Fruit fly (Drosophila melanogaster) whole organism: ENCODE results near the gene wisp.

ENCODE experiments used
- CG8478 ChIP-seq: fragments of >200 bp; optimal IDR thresholded peaks from 2 replicates; lab custom pipeline; 2018; ENCODE audit warnings: inconsistent platforms
- Dll ChIP-seq: fragments of >200 bp; optimal IDR thresholded peaks from 2 replicates; lab custom pipeline; 2017
- EcR ChIP-seq, 2 experiments: fragments of >200 bp; optimal IDR thresholded peaks; 2 replicates each; lab custom pipeline; 2017; ENCODE audit warnings: missing biosample characterization in 2 of 2, missing genetic modification characterization in 2 of 2, missing genetic modification reagents in 2 of 2
- pan ChIP-seq: fragments of >200 bp; optimal IDR thresholded peaks from 2 replicates; lab custom pipeline; 2017
- psq ChIP-seq: fragments of >200 bp; optimal IDR thresholded peaks from 2 replicates; lab custom pipeline; 2017
- usp ChIP-seq: fragments of >200 bp; optimal IDR thresholded peaks from 2 replicates; lab custom pipeline; 2017; ENCODE audit warnings: missing biosample characterization, missing genetic modification characterization, mixed read lengths

- TF ChIP-seq pan (no peak), CG8478 (lab: Kevin White, UChicago) (no peak), psq (lab: Kevin White, UChicago) (no peak), usp (GFP tag; lab: Kevin White, UChicago) (no peak), Dll (lab: Kevin White, UChicago) (no peak), EcR (GFP tag; optimal IDR thresholded peaks at IDR 0.05; lab: Kevin White, UChicago) (no peak)
Measured at dm6 chrX:11885356-11885755, 8.4 kb upstream of the wisp start.
